Worm (Caenorhabditis elegans) whole organism, late embryonic: Measurements from ENCODE around the gene F56C9.6.

Source experiments
- K09A11.1 ChIP-seq: sonication (generic microtip); optimal IDR thresholded peaks from 2 replicates; lab custom pipeline; 2017; ENCODE audit warnings: antibody characterized with exemption, mild to moderate bottlenecking, missing genetic modification characterization, missing compliant biosample characterization; ENCODE audit not compliant: insufficient read depth
- ceh-45 ChIP-seq: fragments of 200-800 bp; sonication (Bioruptor generic); IDR thresholded peaks from 2 replicates; pipeline ENCODE4 v1.3.6; 2022; ENCODE audit warnings: missing genetic modification reagents, missing genetic modification characterization, missing compliant biosample characterization
- ceh-48 ChIP-seq: sonication (generic microtip); optimal IDR thresholded peaks from 2 replicates; lab custom pipeline; 2016; ENCODE audit warnings: missing genetic modification characterization, inconsistent platforms, missing compliant biosample characterization
- elt-2 ChIP-seq: sonication (generic microtip); optimal IDR thresholded peaks from 2 replicates; lab custom pipeline; 2016; ENCODE audit warnings: missing genetic modification reagents, missing genetic modification characterization, missing compliant biosample characterization
- hlh-15 ChIP-seq: sonication (generic microtip); optimal IDR thresholded peaks from 2 replicates; lab custom pipeline; 2016; ENCODE audit warnings: missing genetic modification characterization, missing compliant biosample characterization
- nhr-11 ChIP-seq: fragments of 150-350 bp; optimal IDR thresholded peaks from 2 replicates; lab custom pipeline; 2014; ENCODE audit warnings: missing biosample characterization, missing genetic modification characterization
- pha-4 ChIP-seq: fragments of 150-350 bp; optimal IDR thresholded peaks from 2 replicates; lab custom pipeline; 2018; ENCODE audit warnings: missing biosample characterization, missing genetic modification reagents, missing genetic modification characterization
- pqm-1 ChIP-seq: sonication (generic microtip); optimal IDR thresholded peaks from 2 replicates; lab custom pipeline; 2016; ENCODE audit warnings: missing genetic modification characterization, missing compliant biosample characterization
- rnt-1 ChIP-seq: sonication (generic microtip); optimal IDR thresholded peaks from 2 replicates; lab custom pipeline; 2016; ENCODE audit warnings: missing genetic modification characterization, missing compliant biosample characterization
- tbx-2 ChIP-seq: sonication (generic microtip); optimal IDR thresholded peaks from 2 replicates; lab custom pipeline; 2016; ENCODE audit warnings: missing genetic modification characterization, missing compliant biosample characterization
- unc-86 ChIP-seq: sonication (generic microtip); optimal IDR thresholded peaks from 2 replicates; lab custom pipeline; 2016; ENCODE audit warnings: missing genetic modification characterization, missing compliant biosample characterization
- zip-5 ChIP-seq: sonication (generic microtip); optimal IDR thresholded peaks from 2 replicates; lab custom pipeline; 2016; ENCODE audit warnings: missing genetic modification characterization, missing compliant biosample characterization

DNA sequence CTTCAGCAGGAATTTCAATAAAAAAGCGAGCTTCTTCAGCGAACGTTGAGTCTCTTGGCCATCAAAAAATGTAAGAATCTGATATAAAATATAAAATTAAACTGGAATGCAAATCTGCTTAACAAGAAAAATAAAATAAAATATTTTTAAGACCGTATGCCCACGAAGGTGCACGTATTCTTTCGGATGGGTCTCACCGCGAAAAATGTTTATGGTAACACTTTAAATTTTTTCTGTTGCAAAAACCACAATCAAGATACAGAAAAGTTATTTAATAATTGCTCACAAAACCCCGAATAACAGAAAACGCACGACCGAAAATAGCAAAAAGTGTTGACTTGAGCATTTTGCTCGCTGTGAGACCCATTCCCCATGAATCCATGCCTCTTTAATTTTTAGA lies 28.6 kb upstream of the F56C9.6 start:
- TF ChIP-seq K09A11.1 = no peak
- TF ChIP-seq pqm-1 (tag; lab: Kevin White, UChicago) = no peak
- no peak for TF ChIP-seq elt-2 (tag; lab: Kevin White, UChicago)
- no peak for TF ChIP-seq unc-86
- TF ChIP-seq hlh-15 (tag; lab: Kevin White, UChicago) = no peak
- no peak for TF ChIP-seq pha-4 (tag; lab: Kevin White, UChicago)
- TF ChIP-seq nhr-11 (tag; lab: Kevin White, UChicago) = no peak
- TF ChIP-seq ceh-45 (GFP tag; lab: Robert Waterston, UW) = no peak
- no peak for TF ChIP-seq rnt-1 (tag; lab: Kevin White, UChicago)
- no peak for TF ChIP-seq ceh-48 (tag; lab: Kevin White, UChicago)
- no peak for TF ChIP-seq tbx-2 (tag; lab: Kevin White, UChicago)
- TF ChIP-seq zip-5 = no peak
